Worm (Caenorhabditis elegans): ENCODE measurements around the gene T24H7.9.

T24H7.9 gene

ce11 chrII:6202910-6203309 lies 32.4 kb downstream of the T24H7.9 start, which contains the start of gene C30B5.17:
C30B5.17 (minus strand) TSS chrII:6203010.
- TF ChIP-seq T26A5.8 (tag; optimal IDR thresholded peaks at IDR 0.05), result no peak
- TF ChIP-seq F57C9.4 (tag; optimal IDR thresholded peaks at IDR 0.05), result no peak
- no peak for TF ChIP-seq ztf-28 (GFP tag; IDR thresholded peaks at IDR 0.05)
- no peak for TF ChIP-seq tbx-9 (tag; optimal IDR thresholded peaks at IDR 0.05; ENCODE audit: borderline replicate concordance)
- TF ChIP-seq tlf-1 (GFP tag; optimal IDR thresholded peaks at IDR 0.05), result no peak
- no peak for TF ChIP-seq F52B5.7 (tag; optimal IDR thresholded peaks at IDR 0.05)
- no peak for TF ChIP-seq F57A8.1 (GFP tag; optimal IDR thresholded peaks at IDR 0.05)
- no peak for TF ChIP-seq attf-5 (GFP tag; optimal IDR thresholded peaks at IDR 0.05)
- TF ChIP-seq aptf-2 (GFP tag; conservative IDR thresholded peaks at IDR 0.05), result no peak
- TF ChIP-seq lin-40 (tag; optimal IDR thresholded peaks at IDR 0.05), result no peak
- TF ChIP-seq cebp-2 (GFP tag; IDR thresholded peaks at IDR 0.05), result no peak
- no peak for TF ChIP-seq let-607 (tag; optimal IDR thresholded peaks at IDR 0.05)
- no peak for TF ChIP-seq ceh-91 (GFP tag; IDR thresholded peaks at IDR 0.05)
- no peak for TF ChIP-seq F10E7.11 (tag; optimal IDR thresholded peaks at IDR 0.05)
- TF ChIP-seq mxl-1 (tag; optimal IDR thresholded peaks at IDR 0.05), result no peak
- no peak for TF ChIP-seq hlh-26 (GFP tag; conservative IDR thresholded peaks at IDR 0.05)
- no peak for TF ChIP-seq snpc-3.4 (tag; optimal IDR thresholded peaks at IDR 0.05)
- no peak for TF ChIP-seq lin-54 (GFP tag; optimal IDR thresholded peaks at IDR 0.05)

- TF ChIP-seq let-526 (GFP tag; IDR thresholded peaks at IDR 0.05) (no peak), madf-3 (GFP tag; IDR thresholded peaks at IDR 0.05) (0 out of 2 replicates have a peak, but pooled peaks have one; percentile 56)
Measured at ce11 chrII:6199010-6199409, 36.3 kb downstream of the T24H7.9 start.

ce11 chrII:6198468-6198867 lies 36.8 kb downstream of the T24H7.9 start, which contains the start of gene szy-4:
szy-4 (plus strand) TSS chrII:6198696.
- TF ChIP-seq madf-8 (GFP tag; conservative IDR thresholded peaks at IDR 0.05) (peak; percentile 71), lsl-1 (GFP tag; optimal IDR thresholded peaks at IDR 0.05) (peak; percentile 86), lin-54 (GFP tag; optimal IDR thresholded peaks at IDR 0.05) (peak; percentile 54), nhr-27 (tag; optimal IDR thresholded peaks at IDR 0.05) (no peak), F23B12.7 (tag; optimal IDR thresholded peaks at IDR 0.05; ENCODE audit: insufficient read depth) (peak; percentile 54), dpl-1 (GFP tag; optimal IDR thresholded peaks at IDR 0.05) (peak; percentile 62), let-526 (GFP tag; IDR thresholded peaks at IDR 0.05) (no peak), unc-130 (GFP tag; optimal IDR thresholded peaks at IDR 0.05) (peak; percentile 2), dpff-1 (tag; optimal IDR thresholded peaks at IDR 0.05) (no peak), madf-6 (GFP tag; IDR thresholded peaks at IDR 0.05) (peak; percentile 89), madf-3 (GFP tag; IDR thresholded peaks at IDR 0.05) (0 out of 2 replicates have a peak, but pooled peaks have one; percentile 33), efl-1 (GFP tag; optimal IDR thresholded peaks at IDR 0.05) (peak; percentile 89), F33H1.4 (GFP tag; IDR thresholded peaks at IDR 0.05) (peak; percentile 86), ztf-28 (GFP tag; IDR thresholded peaks at IDR 0.05) (no peak), ceh-91 (GFP tag; IDR thresholded peaks at IDR 0.05) (peak; percentile 40; the same call in 1 of the 2 replicates), Y67H2A.10 (GFP tag; conservative IDR thresholded peaks at IDR 0.05) (no peak), D2030.7 (GFP tag; IDR thresholded peaks at IDR 0.05) (peak; percentile 53), xnd-1 (tag; optimal IDR thresholded peaks at IDR 0.05) (peak; percentile 68)

ce11 chrII:6196875-6197274 lies 38.4 kb downstream of the T24H7.9 start, which contains the start of the genes rbmx-2 and C30B5.2:
rbmx-2 (minus strand) TSS chrII:6196948.
C30B5.2 (plus strand) TSS chrII:6197180.
- TF ChIP-seq ceh-58 (GFP tag; IDR thresholded peaks at IDR 0.05) (no peak), D2030.7 (GFP tag; IDR thresholded peaks at IDR 0.05) (peak; percentile 23; the same call in 1 of the 2 replicates), F57A8.1 (GFP tag; optimal IDR thresholded peaks at IDR 0.05) (no peak), lsl-1 (GFP tag; optimal IDR thresholded peaks at IDR 0.05) (peak; percentile 60), F23B12.7 (tag; optimal IDR thresholded peaks at IDR 0.05; ENCODE audit: insufficient read depth) (peak; percentile 92), tbp1 (GFP tag; optimal IDR thresholded peaks at IDR 0.05) (peak; percentile 24), snpc-3.4 (tag; optimal IDR thresholded peaks at IDR 0.05) (peak; percentile 20), lsy-27 (tag; optimal IDR thresholded peaks at IDR 0.05; ENCODE audit: borderline replicate concordance, insufficient read depth) (peak; percentile 7), pbrm-1 (GFP tag; IDR thresholded peaks at IDR 0.05) (peak; percentile 37; the same call in 1 of the 2 replicates)
